Fruit fly (Drosophila melanogaster): ENCODE data around the gene Snoo.
A peak's percentile ranks its signal among the peaks of the same experiment; 100 is the strongest.

The Snoo gene

dm6 chr2L:7851609-7852008 lies 132.4 kb downstream of the Snoo start (continued):
- TF ChIP-seq tin (GFP tag; optimal IDR thresholded peaks at IDR 0.05) = peak; percentile 7
- TF ChIP-seq ERR (GFP tag; optimal IDR thresholded peaks at IDR 0.05) = no peak
- TF ChIP-seq slp2 (GFP tag; optimal IDR thresholded peaks at IDR 0.05) = no peak
- TF ChIP-seq TFAM (GFP tag; optimal IDR thresholded peaks at IDR 0.05) = no peak
- no peak for TF ChIP-seq CG12236 (GFP tag; optimal IDR thresholded peaks at IDR 0.05)
- no peak for TF ChIP-seq CG2116 (GFP tag; optimal IDR thresholded peaks at IDR 0.05)
- TF ChIP-seq Trl (optimal IDR thresholded peaks at IDR 0.05) = no peak
- no peak for TF ChIP-seq Trl (GFP tag; optimal IDR thresholded peaks at IDR 0.05)
- no peak for TF ChIP-seq D (optimal IDR thresholded peaks at IDR 0.05)
- TF ChIP-seq D (GFP tag; optimal IDR thresholded peaks at IDR 0.05) = no peak
- TF ChIP-seq CG31224 (GFP tag; IDR thresholded peaks at IDR 0.05) = no peak
- no peak for TF ChIP-seq CG8478 (optimal IDR thresholded peaks at IDR 0.05)
- TF ChIP-seq grau (tag; optimal IDR thresholded peaks at IDR 0.05) = peak; percentile 46
- TF ChIP-seq CG8765 (GFP tag; IDR thresholded peaks at IDR 0.05) = no peak
- peak; percentile 43 for TF ChIP-seq PHDP (tag; optimal IDR thresholded peaks at IDR 0.05)
- no peak for TF ChIP-seq vfl (GFP tag; optimal IDR thresholded peaks at IDR 0.05)
- TF ChIP-seq yki (optimal IDR thresholded peaks at IDR 0.05) = no peak
- TF ChIP-seq caup (GFP tag; optimal IDR thresholded peaks at IDR 0.05; ENCODE audit: severe bottlenecking) = no peak
- TF ChIP-seq ham (GFP tag; IDR thresholded peaks at IDR 0.05) = no peak
- no peak for TF ChIP-seq exex (tag; optimal IDR thresholded peaks at IDR 0.05)
- TF ChIP-seq al (GFP tag; IDR thresholded peaks at IDR 0.05) = no peak
- TF ChIP-seq vvl (GFP tag; IDR thresholded peaks at IDR 0.05) = peak; percentile 32; the same call in 1 of the 2 replicates
- TF ChIP-seq CG10654 (GFP tag; optimal IDR thresholded peaks at IDR 0.05) = no peak
- TF ChIP-seq CG1602 (GFP tag; optimal IDR thresholded peaks at IDR 0.05) = peak; percentile 1
- peak; percentile 9 for TF ChIP-seq CG13424 (tag; optimal IDR thresholded peaks at IDR 0.05)
- TF ChIP-seq NFAT (GFP tag; IDR thresholded peaks at IDR 0.05) = no peak
- no peak for TF ChIP-seq hth (optimal IDR thresholded peaks at IDR 0.05)
- peak; percentile 5 for TF ChIP-seq ATbp (GFP tag; optimal IDR thresholded peaks at IDR 0.05)
- peak; percentile 57 for TF ChIP-seq CG18599 (GFP tag; optimal IDR thresholded peaks at IDR 0.05)
- no peak for TF ChIP-seq CG10462 (GFP tag; optimal IDR thresholded peaks at IDR 0.05)
- TF ChIP-seq phol (tag; optimal IDR thresholded peaks at IDR 0.05) = peak; percentile 51
- 0 out of 3 replicates have a peak, but pooled peaks have one; percentile 20 for TF ChIP-seq Optix (GFP tag; IDR thresholded peaks at IDR 0.05)
- TF ChIP-seq Fer2 (tag; optimal IDR thresholded peaks at IDR 0.05) = no peak
- TF ChIP-seq CG17186 (GFP tag; optimal IDR thresholded peaks at IDR 0.05) = no peak
- TF ChIP-seq Nf-YA (GFP tag; IDR thresholded peaks at IDR 0.05) = no peak
- peak; percentile 50 for TF ChIP-seq tgo (GFP tag; IDR thresholded peaks at IDR 0.05)
- peak; percentile 63 for TF ChIP-seq CG17359 (tag; optimal IDR thresholded peaks at IDR 0.05)
- no peak for TF ChIP-seq tna (GFP tag; IDR thresholded peaks at IDR 0.05; ENCODE audit: partially characterized antibody)
- TF ChIP-seq CG32767 (GFP tag; IDR thresholded peaks at IDR 0.05) = no peak
- TF ChIP-seq Taf1 (GFP tag; IDR thresholded peaks at IDR 0.05) = no peak
- no peak for TF ChIP-seq CG1647 (GFP tag; optimal IDR thresholded peaks at IDR 0.05)
- TF ChIP-seq CG11398 (GFP tag; optimal IDR thresholded peaks at IDR 0.05) = no peak
- peak; percentile 44 for TF ChIP-seq Med (GFP tag)
- peak; percentile 59 for TF ChIP-seq CG10979 (tag; optimal IDR thresholded peaks at IDR 0.05)
- no peak for TF ChIP-seq CG30431 (GFP tag; optimal IDR thresholded peaks at IDR 0.05)
- no peak for TF ChIP-seq CG32772 (GFP tag; IDR thresholded peaks at IDR 0.05)
- no peak for TF ChIP-seq sqz (GFP tag; optimal IDR thresholded peaks at IDR 0.05)
- no peak for TF ChIP-seq B-H1 (GFP tag; IDR thresholded peaks at IDR 0.05)
- peak; percentile 70 for TF ChIP-seq gem (tag; optimal IDR thresholded peaks at IDR 0.05)
- no peak for TF ChIP-seq mirr (GFP tag; optimal IDR thresholded peaks at IDR 0.05)
- no peak for TF ChIP-seq Atf3 (GFP tag; optimal IDR thresholded peaks at IDR 0.05)
- TF ChIP-seq CG6654 (GFP tag; optimal IDR thresholded peaks at IDR 0.05) = no peak
- peak; percentile 24 for TF ChIP-seq CG1603 (tag; optimal IDR thresholded peaks at IDR 0.05)
- peak; percentile 34 for TF ChIP-seq CG30403 (GFP tag; optimal IDR thresholded peaks at IDR 0.05)

Measured in whole organism, embryonic.